Fruit fly (Drosophila melanogaster) whole organism, embryonic: ENCODE data around the gene mRpL15.

ENCODE experiments used
- Adf1 ChIP-seq: fragments of 200-800 bp; sonication (Bioruptor generic); IDR thresholded peaks from 2 replicates; pipeline ENCODE4 v1.3.6; 2022; ENCODE audit warnings: missing biosample characterization, missing genetic modification characterization
- B-H1 ChIP-seq: fragments of 200-800 bp; sonication (Bioruptor generic); IDR thresholded peaks from 3 replicates; pipeline ENCODE4 v1.3.6; 2022; ENCODE audit warnings: missing biosample characterization, missing genetic modification characterization
- CG10274 ChIP-seq: fragments of 200-800 bp; sonication (Bioruptor generic); optimal IDR thresholded peaks from 3 replicates; lab custom pipeline; 2017; ENCODE audit warnings: missing biosample characterization, mild to moderate bottlenecking, missing genetic modification characterization
- CG10654 ChIP-seq: fragments of 200-800 bp; sonication (Bioruptor generic); optimal IDR thresholded peaks from 2 replicates; lab custom pipeline; 2016; ENCODE audit warnings: missing biosample characterization, missing genetic modification characterization
- CG10959 ChIP-seq: fragments of 200-800 bp; sonication (Bioruptor generic); IDR thresholded peaks from 2 replicates; pipeline ENCODE4 v1.3.6; 2022; ENCODE audit warnings: missing biosample characterization, missing genetic modification characterization
- CG11247 ChIP-seq: fragments of 200-800 bp; sonication (Bioruptor generic); IDR thresholded peaks from 2 replicates; pipeline ENCODE4 v1.3.6; 2022; ENCODE audit warnings: missing biosample characterization, missing genetic modification characterization
- CG14441 ChIP-seq: fragments of 200-800 bp; sonication (Bioruptor generic); IDR thresholded peaks from 2 replicates; pipeline ENCODE4 v1.3.6; 2022; ENCODE audit warnings: missing biosample characterization, missing genetic modification characterization
- CG15479 ChIP-seq: fragments of 200-800 bp; sonication (Bioruptor generic); optimal IDR thresholded peaks from 3 replicates; lab custom pipeline; 2019; ENCODE audit warnings: missing biosample characterization, mild to moderate bottlenecking, missing genetic modification characterization, moderate library complexity
- CG15696 ChIP-seq: fragments of 200-800 bp; sonication (Bioruptor generic); optimal IDR thresholded peaks from 2 replicates; lab custom pipeline; 2019; ENCODE audit warnings: missing biosample characterization, mild to moderate bottlenecking, missing genetic modification characterization, moderate library complexity
- CG1602 ChIP-seq: fragments of 200-800 bp; sonication (Bioruptor generic); optimal IDR thresholded peaks from 3 replicates; lab custom pipeline; 2016; ENCODE audit warnings: missing biosample characterization, missing genetic modification characterization
- CG18011 ChIP-seq: fragments of 200-800 bp; sonication (Bioruptor generic); optimal IDR thresholded peaks from 2 replicates; lab custom pipeline; 2017; ENCODE audit warnings: missing biosample characterization, missing genetic modification characterization, mild to moderate bottlenecking, moderate library complexity, missing genotype
- CG30431 ChIP-seq: fragments of 200-800 bp; sonication (Bioruptor generic); optimal IDR thresholded peaks from 2 replicates; lab custom pipeline; 2017; ENCODE audit warnings: missing biosample characterization, missing genetic modification characterization
- CG31224 ChIP-seq: fragments of 200-800 bp; sonication (Bioruptor generic); IDR thresholded peaks from 2 replicates; pipeline ENCODE4 v1.3.6; 2022; ENCODE audit warnings: missing biosample characterization, missing genetic modification characterization
- CG31388 ChIP-seq: fragments of 200-800 bp; sonication (Bioruptor generic); optimal IDR thresholded peaks from 2 replicates; lab custom pipeline; 2016; ENCODE audit warnings: missing biosample characterization, missing genetic modification characterization
- CG32532 ChIP-seq: fragments of 200-800 bp; sonication (Bioruptor generic); IDR thresholded peaks from 2 replicates; pipeline ENCODE4 v1.3.6; 2022; ENCODE audit warnings: missing biosample characterization, missing genetic modification characterization
- CG3838 ChIP-seq: fragments of 200-800 bp; sonication (Bioruptor generic); optimal IDR thresholded peaks from 3 replicates; lab custom pipeline; 2016; ENCODE audit warnings: missing biosample characterization, missing genetic modification characterization
- CG3995 ChIP-seq: fragments of 200-800 bp; sonication (Bioruptor generic); optimal IDR thresholded peaks from 3 replicates; lab custom pipeline; 2016; ENCODE audit warnings: missing biosample characterization, missing genetic modification characterization
- CG4730 ChIP-seq: fragments of 200-800 bp; sonication (Bioruptor generic); IDR thresholded peaks from 2 replicates; pipeline ENCODE4 v1.3.6; 2022; ENCODE audit warnings: missing biosample characterization, missing genetic modification characterization
- CG6689 ChIP-seq: fragments of 200-800 bp; sonication (Bioruptor generic); IDR thresholded peaks from 2 replicates; pipeline ENCODE4 v1.3.6; 2022; ENCODE audit warnings: missing biosample characterization, missing genetic modification characterization
- CG7271 ChIP-seq: fragments of 200-800 bp; sonication (Bioruptor generic); optimal IDR thresholded peaks from 2 replicates; lab custom pipeline; 2018; ENCODE audit warnings: missing biosample characterization, mild to moderate bottlenecking, missing genetic modification characterization, moderate library complexity
- CG7556 ChIP-seq: fragments of 200-800 bp; sonication (Bioruptor generic); optimal IDR thresholded peaks from 2 replicates; lab custom pipeline; 2017; ENCODE audit warnings: missing biosample characterization, mild to moderate bottlenecking, missing genetic modification characterization
- CG7928 ChIP-seq: fragments of 200-800 bp; sonication (Bioruptor generic); optimal IDR thresholded peaks from 2 replicates; lab custom pipeline; 2017; ENCODE audit warnings: missing biosample characterization, mild to moderate bottlenecking, missing genetic modification characterization
- CG9609 ChIP-seq: fragments of 200-800 bp; sonication (Bioruptor generic); optimal IDR thresholded peaks from 3 replicates; lab custom pipeline; 2016; ENCODE audit warnings: missing biosample characterization, missing genetic modification characterization
- Chrac-16 ChIP-seq: fragments of 200-800 bp; sonication (Bioruptor generic); optimal IDR thresholded peaks from 3 replicates; lab custom pipeline; 2016; ENCODE audit warnings: missing biosample characterization, missing genetic modification characterization
- D19A ChIP-seq: fragments of 200-800 bp; optimal IDR thresholded peaks from 3 replicates; lab custom pipeline; 2019; ENCODE audit warnings: missing biosample characterization, mild to moderate bottlenecking, missing genetic modification characterization, moderate library complexity
- D19B ChIP-seq: fragments of 200-800 bp; sonication (Bioruptor generic); optimal IDR thresholded peaks from 2 replicates; lab custom pipeline; 2017; ENCODE audit warnings: missing biosample characterization, mild to moderate bottlenecking, missing genetic modification characterization
- Dad ChIP-seq: fragments of 200-800 bp; sonication (Bioruptor generic); optimal IDR thresholded peaks from 3 replicates; lab custom pipeline; 2016; ENCODE audit warnings: missing biosample characterization, missing genetic modification characterization
- Dip3 ChIP-seq: fragments of 200-800 bp; sonication (Bioruptor generic); optimal IDR thresholded peaks from 3 replicates; lab custom pipeline; 2016; ENCODE audit warnings: missing biosample characterization, missing genetic modification characterization
- Dp ChIP-seq: fragments of 200-800 bp; sonication (Bioruptor generic); optimal IDR thresholded peaks from 2 replicates; lab custom pipeline; 2018; ENCODE audit warnings: missing biosample characterization, mild to moderate bottlenecking, missing genetic modification characterization, moderate library complexity
- Hand ChIP-seq: fragments of 200-800 bp; sonication (Bioruptor generic); optimal IDR thresholded peaks from 2 replicates; lab custom pipeline; 2017; ENCODE audit warnings: mild to moderate bottlenecking, missing biosample characterization, missing genetic modification reagents, missing genetic modification characterization
- Hey ChIP-seq: fragments of 200-800 bp; sonication (Bioruptor generic); optimal IDR thresholded peaks from 3 replicates; lab custom pipeline; 2018; ENCODE audit warnings: missing biosample characterization, mild to moderate bottlenecking, missing genetic modification characterization
- Myb ChIP-seq: fragments of 200-800 bp; sonication (Bioruptor generic); optimal IDR thresholded peaks from 2 replicates; lab custom pipeline; 2016; ENCODE audit warnings: missing biosample characterization, missing genetic modification characterization
- Opbp ChIP-seq: fragments of 200-800 bp; sonication (Bioruptor generic); IDR thresholded peaks from 3 replicates; pipeline ENCODE4 v1.3.6; 2022; ENCODE audit warnings: missing biosample characterization, missing genetic modification characterization; ENCODE audit not compliant: partially characterized antibody
- Optix ChIP-seq: fragments of 200-800 bp; sonication (Bioruptor generic); IDR thresholded peaks from 3 replicates; pipeline ENCODE4 v1.3.6; 2022; ENCODE audit warnings: missing biosample characterization, missing genetic modification characterization
- Ptx1 ChIP-seq: fragments of 200-800 bp; sonication (Bioruptor generic); IDR thresholded peaks from 2 replicates; pipeline ENCODE4 v1.3.6; 2022; ENCODE audit warnings: missing biosample characterization, missing genetic modification characterization
- Scr ChIP-seq: fragments of 200-800 bp; sonication (Bioruptor generic); IDR thresholded peaks from 2 replicates; pipeline ENCODE4 v1.3.6; 2022; ENCODE audit warnings: missing biosample characterization, missing genetic modification characterization; ENCODE audit not compliant: partially characterized antibody
- Usf ChIP-seq: fragments of 200-800 bp; sonication (Bioruptor generic); optimal IDR thresholded peaks from 2 replicates; lab custom pipeline; 2017; ENCODE audit warnings: missing genotype, missing biosample characterization, missing genetic modification characterization
- amos ChIP-seq: fragments of 200-800 bp; sonication (Bioruptor generic); IDR thresholded peaks from 2 replicates; pipeline ENCODE4 v1.3.6; 2022; ENCODE audit warnings: missing biosample characterization, missing genetic modification characterization; ENCODE audit not compliant: partially characterized antibody
- ase ChIP-seq: fragments of 200-800 bp; sonication (Bioruptor generic); IDR thresholded peaks from 3 replicates; pipeline ENCODE4 v1.3.6; 2022; ENCODE audit warnings: missing biosample characterization, missing genetic modification characterization
- danr ChIP-seq: fragments of 200-800 bp; sonication (Bioruptor generic); IDR thresholded peaks from 2 replicates; pipeline ENCODE4 v1.3.6; 2022; ENCODE audit warnings: missing biosample characterization, missing genetic modification characterization
- dm ChIP-seq: fragments of 200-800 bp; sonication (Bioruptor generic); optimal IDR thresholded peaks from 3 replicates; lab custom pipeline; 2016; ENCODE audit warnings: missing biosample characterization, missing genetic modification characterization
- gsb-n ChIP-seq: fragments of 200-800 bp; sonication (Bioruptor generic); optimal IDR thresholded peaks from 3 replicates; lab custom pipeline; 2018; ENCODE audit warnings: missing biosample characterization, mild to moderate bottlenecking, missing genetic modification characterization
- her ChIP-seq: fragments of 200-800 bp; sonication (Bioruptor generic); optimal IDR thresholded peaks from 2 replicates; lab custom pipeline; 2016; ENCODE audit warnings: missing biosample characterization, missing genetic modification characterization
- kni ChIP-seq: fragments of 200-800 bp; sonication (Bioruptor generic); optimal IDR thresholded peaks from 3 replicates; lab custom pipeline; 2017; ENCODE audit warnings: mild to moderate bottlenecking, missing biosample characterization, missing genetic modification reagents, missing genetic modification characterization
- mld ChIP-seq: fragments of 200-800 bp; sonication (Bioruptor generic); IDR thresholded peaks from 3 replicates; pipeline ENCODE4 v1.3.6; 2022; ENCODE audit warnings: missing biosample characterization, missing genetic modification characterization; ENCODE audit not compliant: partially characterized antibody
- pzg ChIP-seq: fragments of 200-800 bp; sonication (Bioruptor generic); optimal IDR thresholded peaks from 3 replicates; lab custom pipeline; 2018; ENCODE audit warnings: missing biosample characterization, mild to moderate bottlenecking, missing genetic modification characterization, moderate library complexity
- slbo ChIP-seq: fragments of 200-800 bp; sonication (Bioruptor generic); IDR thresholded peaks from 2 replicates; pipeline ENCODE4 v1.3.6; 2022; ENCODE audit warnings: missing biosample characterization, missing genetic modification characterization
- stc ChIP-seq: fragments of 200-800 bp; sonication (Bioruptor generic); IDR thresholded peaks from 2 replicates; pipeline ENCODE4 v1.3.6; 2022; ENCODE audit warnings: missing biosample characterization, missing genetic modification characterization
- tx ChIP-seq: fragments of 200-800 bp; sonication (Bioruptor generic); optimal IDR thresholded peaks from 2 replicates; lab custom pipeline; 2016; ENCODE audit warnings: missing biosample characterization, missing genetic modification characterization
- zf30C ChIP-seq: fragments of 200-800 bp; sonication (Bioruptor generic); optimal IDR thresholded peaks from 3 replicates; lab custom pipeline; 2018; ENCODE audit warnings: missing biosample characterization, mild to moderate bottlenecking, missing genetic modification characterization

Gene mRpL15

dm6 chr3L:20399550-20400109 is 36.4 kb downstream of the mRpL15 start (continued):
- peak; percentile 84 for TF ChIP-seq Dip3
- TF ChIP-seq Dp (GFP tag; lab: Kevin White, UChicago), result peak; percentile 3
- peak; percentile 68 for TF ChIP-seq D19B (GFP tag; lab: Kevin White, UChicago)
- TF ChIP-seq CG10959 (GFP tag; lab: Robert Waterston, UW), result peak; percentile 44; the same call in 1 of the 2 replicates
- TF ChIP-seq CG10654 (GFP tag; lab: Kevin White, UChicago), result peak; percentile 83
- peak; percentile 68 for TF ChIP-seq CG31224 (GFP tag; lab: Robert Waterston, UW)
- no peak for TF ChIP-seq amos
- peak; percentile 48 for TF ChIP-seq CG3838 (GFP tag; lab: Kevin White, UChicago)
- peak; percentile 26 for TF ChIP-seq CG7928 (GFP tag; lab: Kevin White, UChicago)
- TF ChIP-seq Adf1, result peak; percentile 66; the same call in 1 of the 2 replicates
- peak; percentile 77 for TF ChIP-seq CG15696
- peak; percentile 64; the same call in 1 of the 3 replicates for TF ChIP-seq Optix (GFP tag; lab: Robert Waterston, UW)
- TF ChIP-seq Hand (GFP tag; lab: Kevin White, UChicago), result peak; percentile 84
- TF ChIP-seq B-H1 (GFP tag; lab: Robert Waterston, UW), result peak; percentile 63
- TF ChIP-seq CG6689 (GFP tag; lab: Robert Waterston, UW), result peak; percentile 88
- peak; percentile 84 for TF ChIP-seq Chrac-16
- peak; percentile 58 for TF ChIP-seq CG31388 (GFP tag; lab: Kevin White, UChicago)
- peak; percentile 33 for TF ChIP-seq Dad (GFP tag; lab: Kevin White, UChicago)
- peak; percentile 49 for TF ChIP-seq CG10274 (GFP tag; lab: Kevin White, UChicago)
- TF ChIP-seq CG32532 (GFP tag; lab: Robert Waterston, UW), result peak; percentile 91
- TF ChIP-seq zf30C (GFP tag; lab: Kevin White, UChicago), result no peak
- TF ChIP-seq CG7556 (GFP tag; lab: Kevin White, UChicago), result peak; percentile 89
- no peak for TF ChIP-seq mld (GFP tag; lab: Robert Waterston, UW)
- peak; percentile 66 for TF ChIP-seq dm (GFP tag; lab: Kevin White, UChicago)
- peak; percentile 94 for TF ChIP-seq slbo
- TF ChIP-seq Opbp, result no peak
- peak; percentile 76 for TF ChIP-seq gsb-n (tag; lab: Kevin White, UChicago)
- TF ChIP-seq CG4730 (GFP tag; lab: Robert Waterston, UW), result peak; percentile 73
- peak; percentile 37 for TF ChIP-seq kni
- peak; percentile 65 for TF ChIP-seq CG18011 (GFP tag; lab: Kevin White, UChicago)
- peak; percentile 55 for TF ChIP-seq CG3995 (GFP tag; lab: Kevin White, UChicago)
- peak; percentile 7 for TF ChIP-seq CG15479 (GFP tag; lab: Kevin White, UChicago)
- no peak for TF ChIP-seq Hey (tag; lab: Kevin White, UChicago)
- no peak for TF ChIP-seq Scr
- TF ChIP-seq CG7271 (tag; lab: Kevin White, UChicago), result no peak
- peak; percentile 81 for TF ChIP-seq CG14441 (GFP tag; lab: Robert Waterston, UW)
- peak; percentile 84 for TF ChIP-seq stc
- peak; percentile 81 for TF ChIP-seq CG1602
- TF ChIP-seq Ptx1 (GFP tag; lab: Robert Waterston, UW), result peak; percentile 92
- TF ChIP-seq tx, result peak; percentile 74
- peak; percentile 73 for TF ChIP-seq CG9609 (GFP tag; lab: Kevin White, UChicago)
- TF ChIP-seq CG11247, result peak; percentile 77
- peak; percentile 77 for TF ChIP-seq her (GFP tag; lab: Kevin White, UChicago)
- peak; percentile 84 for TF ChIP-seq D19A (tag; lab: Kevin White, UChicago)
- TF ChIP-seq pzg, result peak; percentile 2
- peak; percentile 61 for TF ChIP-seq Myb (GFP tag; lab: Kevin White, UChicago)
- TF ChIP-seq CG30431, result peak; percentile 78
- peak; percentile 76; the same call in 2 of the 3 replicates for TF ChIP-seq ase (GFP tag; lab: Robert Waterston, UW)
- peak; percentile 70 for TF ChIP-seq Usf (GFP tag; lab: Kevin White, UChicago)
- TF ChIP-seq danr (GFP tag; lab: Robert Waterston, UW), result peak; percentile 62
